Worm (Caenorhabditis elegans): Measurements from ENCODE around the gene srz-103.

DNA sequence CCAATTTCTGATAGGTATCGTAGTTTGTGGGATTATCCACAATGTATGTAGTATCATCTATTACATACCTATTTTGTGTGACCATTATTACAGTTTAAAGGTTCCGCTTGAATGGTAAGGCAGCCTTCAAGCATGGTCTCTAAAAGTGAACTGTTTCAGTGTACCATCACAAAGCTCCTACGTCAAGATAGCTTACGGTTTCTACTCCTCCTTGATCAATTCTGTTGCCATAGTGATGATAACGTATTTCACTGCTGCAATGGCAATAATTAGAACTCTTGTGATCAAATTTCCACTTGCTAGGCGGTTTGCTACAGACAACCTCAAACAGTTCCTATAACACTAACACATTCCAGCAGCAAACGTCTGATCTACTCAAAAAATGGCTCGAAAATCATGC is 4.2 kb upstream of the srz-103 start:
- TF ChIP-seq attf-3 (GFP tag; conservative IDR thresholded peaks at IDR 0.05) (no peak), ceh-79 (tag; optimal IDR thresholded peaks at IDR 0.05) (no peak), snpc-4 (GFP tag; optimal IDR thresholded peaks at IDR 0.05) (no peak), snpc-4 (tag; optimal IDR thresholded peaks at IDR 0.05) (no peak), ets-4 (GFP tag; optimal IDR thresholded peaks at IDR 0.05) (no peak), mel-28 (tag; optimal IDR thresholded peaks at IDR 0.05; ENCODE audit: borderline replicate concordance) (no peak), madf-8 (GFP tag; conservative IDR thresholded peaks at IDR 0.05) (no peak), nhr-27 (tag; optimal IDR thresholded peaks at IDR 0.05) (no peak), ztf-22 (GFP tag; optimal IDR thresholded peaks at IDR 0.05) (no peak), egrh-3 (GFP tag; IDR thresholded peaks at IDR 0.05) (no peak)
